Fruit fly (Drosophila melanogaster) whole organism, embryonic: ENCODE data around the gene Ugt49B2.
A peak's percentile ranks its signal among the peaks of the same experiment; 100 is the strongest.

Experiments
- Abd-B ChIP-seq: fragments of 200-800 bp; sonication (Bioruptor generic); optimal IDR thresholded peaks from 2 replicates; lab custom pipeline; 2018; ENCODE audit warnings: missing biosample characterization, mild to moderate bottlenecking, missing genetic modification characterization, moderate library complexity
- Adf1 ChIP-seq: fragments of 200-800 bp; sonication (Bioruptor generic); IDR thresholded peaks from 2 replicates; pipeline ENCODE4 v1.3.6; 2022; ENCODE audit warnings: missing biosample characterization, missing genetic modification characterization
- Atf6 ChIP-seq: fragments of 200-800 bp; sonication (Bioruptor generic); IDR thresholded peaks from 2 replicates; pipeline ENCODE4 v1.3.6; 2022; ENCODE audit warnings: missing biosample characterization, missing genetic modification characterization
- BtbVII ChIP-seq: fragments of 200-800 bp; sonication (Bioruptor generic); optimal IDR thresholded peaks from 3 replicates; lab custom pipeline; 2017; ENCODE audit warnings: missing biosample characterization, mild to moderate bottlenecking, missing genetic modification characterization
- CG12744 ChIP-seq: fragments of 200-800 bp; sonication (Bioruptor generic); optimal IDR thresholded peaks from 2 replicates; lab custom pipeline; 2016; ENCODE audit warnings: missing biosample characterization, missing genetic modification characterization
- CG13296 ChIP-seq: fragments of 200-800 bp; sonication (Bioruptor generic); optimal IDR thresholded peaks from 3 replicates; lab custom pipeline; 2018; ENCODE audit warnings: missing biosample characterization, mild to moderate bottlenecking, missing genetic modification characterization
- CG17359 ChIP-seq: fragments of 200-800 bp; sonication (Bioruptor generic); optimal IDR thresholded peaks from 3 replicates; lab custom pipeline; 2018; ENCODE audit warnings: missing biosample characterization, mild to moderate bottlenecking, missing genetic modification characterization, moderate library complexity
- CG17829 ChIP-seq: fragments of 200-800 bp; optimal IDR thresholded peaks from 2 replicates; lab custom pipeline; 2019; ENCODE audit warnings: missing biosample characterization, mild to moderate bottlenecking, missing genetic modification characterization, moderate library complexity
- CG17912 ChIP-seq: fragments of 200-800 bp; sonication (Bioruptor generic); optimal IDR thresholded peaks from 2 replicates; lab custom pipeline; 2018; ENCODE audit warnings: missing biosample characterization, mild to moderate bottlenecking, missing genetic modification characterization
- CG2678 ChIP-seq: fragments of 200-800 bp; sonication (Bioruptor generic); optimal IDR thresholded peaks from 3 replicates; lab custom pipeline; 2019; ENCODE audit warnings: missing biosample characterization, mild to moderate bottlenecking, missing genetic modification characterization, moderate library complexity
- CG4617 ChIP-seq: fragments of 200-800 bp; sonication (Bioruptor generic); optimal IDR thresholded peaks from 3 replicates; lab custom pipeline; 2016; ENCODE audit warnings: missing biosample characterization, missing genetic modification characterization, borderline replicate concordance
- CG5245 ChIP-seq: fragments of 200-800 bp; sonication (Bioruptor generic); optimal IDR thresholded peaks from 3 replicates; lab custom pipeline; 2016; ENCODE audit warnings: missing biosample characterization, missing genetic modification characterization
- CG7271 ChIP-seq: fragments of 200-800 bp; sonication (Bioruptor generic); optimal IDR thresholded peaks from 2 replicates; lab custom pipeline; 2018; ENCODE audit warnings: missing biosample characterization, mild to moderate bottlenecking, missing genetic modification characterization, moderate library complexity
- CG7556 ChIP-seq: fragments of 200-800 bp; sonication (Bioruptor generic); optimal IDR thresholded peaks from 2 replicates; lab custom pipeline; 2017; ENCODE audit warnings: missing biosample characterization, mild to moderate bottlenecking, missing genetic modification characterization
- Camta ChIP-seq: fragments of 200-800 bp; sonication (Bioruptor generic); optimal IDR thresholded peaks from 2 replicates; lab custom pipeline; 2016; ENCODE audit warnings: missing biosample characterization, missing genetic modification characterization
- D19A ChIP-seq: fragments of 200-800 bp; optimal IDR thresholded peaks from 3 replicates; lab custom pipeline; 2019; ENCODE audit warnings: missing biosample characterization, mild to moderate bottlenecking, missing genetic modification characterization, moderate library complexity
- Drgx ChIP-seq: fragments of 200-800 bp; sonication (Bioruptor generic); IDR thresholded peaks from 2 replicates; pipeline ENCODE4 v1.3.6; 2022; ENCODE audit warnings: missing biosample characterization, missing genetic modification characterization
- Hsf ChIP-seq: fragments of 200-800 bp; sonication (Bioruptor generic); optimal IDR thresholded peaks from 3 replicates; lab custom pipeline; 2016; ENCODE audit warnings: missing biosample characterization, missing genetic modification characterization
- MESR4 ChIP-seq: fragments of 200-800 bp; sonication (Bioruptor generic); optimal IDR thresholded peaks from 2 replicates; lab custom pipeline; 2018; ENCODE audit warnings: missing biosample characterization, mild to moderate bottlenecking, missing genetic modification characterization, moderate library complexity
- Oli ChIP-seq: fragments of 200-800 bp; sonication (Bioruptor generic); optimal IDR thresholded peaks from 2 replicates; lab custom pipeline; 2018; ENCODE audit warnings: missing biosample characterization, mild to moderate bottlenecking, missing genetic modification characterization, moderate library complexity
- Optix ChIP-seq: fragments of 200-800 bp; sonication (Bioruptor generic); IDR thresholded peaks from 3 replicates; pipeline ENCODE4 v1.3.6; 2022; ENCODE audit warnings: missing biosample characterization, missing genetic modification characterization
- Scr ChIP-seq: fragments of 200-800 bp; sonication (Bioruptor generic); IDR thresholded peaks from 2 replicates; pipeline ENCODE4 v1.3.6; 2022; ENCODE audit warnings: missing biosample characterization, missing genetic modification characterization; ENCODE audit not compliant: partially characterized antibody
- YL-1 ChIP-seq: fragments of 200-800 bp; sonication (Bioruptor generic); optimal IDR thresholded peaks from 3 replicates; lab custom pipeline; 2017; ENCODE audit warnings: missing biosample characterization, mild to moderate bottlenecking, missing genetic modification characterization
- ap ChIP-seq: fragments of 200-800 bp; sonication (Bioruptor generic); IDR thresholded peaks from 2 replicates; pipeline ENCODE4 v1.3.6; 2022; ENCODE audit warnings: missing biosample characterization, missing genetic modification characterization
- bsh ChIP-seq, 2 experiments: fragments of 200-800 bp; sonication (Bioruptor generic); optimal IDR thresholded peaks; 2 replicates each; lab custom pipeline; 2017 to 2018; ENCODE audit warnings: mild to moderate bottlenecking in 2 of 2, missing biosample characterization in 2 of 2, missing genetic modification characterization in 2 of 2, moderate library complexity in 1 of 2
- caup ChIP-seq: fragments of 200-800 bp; sonication (Bioruptor generic); optimal IDR thresholded peaks from 3 replicates; lab custom pipeline; 2017; ENCODE audit warnings: missing biosample characterization, mild to moderate bottlenecking, missing genetic modification characterization, moderate library complexity; ENCODE audit not compliant: severe bottlenecking
- crc ChIP-seq: fragments of 200-800 bp; sonication (Bioruptor generic); optimal IDR thresholded peaks from 2 replicates; lab custom pipeline; 2016; ENCODE audit warnings: missing biosample characterization, missing genetic modification characterization
- crp ChIP-seq, 2 experiments: fragments of 200-800 bp; sonication (Bioruptor generic); optimal IDR thresholded peaks; 2 replicates in 1 of 2; 3 replicates in 1 of 2; lab custom pipeline; 2017; ENCODE audit warnings: missing biosample characterization in 2 of 2, missing genetic modification characterization in 2 of 2, mild to moderate bottlenecking in 1 of 2, moderate library complexity in 1 of 2
- dmrt11E ChIP-seq: fragments of 200-800 bp; sonication (Bioruptor generic); optimal IDR thresholded peaks from 3 replicates; lab custom pipeline; 2018; ENCODE audit warnings: missing biosample characterization, mild to moderate bottlenecking, missing genetic modification characterization, moderate library complexity
- fd64A ChIP-seq: fragments of 200-800 bp; sonication (Bioruptor generic); optimal IDR thresholded peaks from 3 replicates; lab custom pipeline; 2018; ENCODE audit warnings: missing biosample characterization, mild to moderate bottlenecking, missing genetic modification characterization
- gt ChIP-seq: fragments of 200-800 bp; sonication (Bioruptor generic); IDR thresholded peaks from 2 replicates; pipeline ENCODE4 v1.3.6; 2022; ENCODE audit warnings: missing biosample characterization, missing genetic modification characterization
- her ChIP-seq: fragments of 200-800 bp; sonication (Bioruptor generic); optimal IDR thresholded peaks from 2 replicates; lab custom pipeline; 2016; ENCODE audit warnings: missing biosample characterization, missing genetic modification characterization
- hkb ChIP-seq, 2 experiments: fragments of 200-800 bp in 1 of 2; fragments of >200 bp in 1 of 2; sonication (Bioruptor generic) in 1 of 2; IDR thresholded peaks in 1 of 2; optimal IDR thresholded peaks in 1 of 2; 2 replicates each; pipeline versions ENCODE4 v1.3.6 to Lab custom; 2017 to 2022; ENCODE audit warnings: missing biosample characterization in 1 of 2, missing genetic modification characterization in 1 of 2
- ind ChIP-seq: fragments of 200-800 bp; sonication (Bioruptor generic); optimal IDR thresholded peaks from 3 replicates; lab custom pipeline; 2016; ENCODE audit warnings: missing biosample characterization, missing genetic modification characterization
- ken ChIP-seq: fragments of 200-800 bp; sonication (Bioruptor generic); IDR thresholded peaks from 3 replicates; pipeline ENCODE4 v1.3.6; 2022; ENCODE audit warnings: missing biosample characterization, missing genetic modification characterization
- knrl ChIP-seq: fragments of 200-800 bp; sonication (Bioruptor generic); IDR thresholded peaks from 3 replicates; pipeline ENCODE4 v1.3.6; 2022; ENCODE audit warnings: missing biosample characterization, missing genetic modification characterization; ENCODE audit not compliant: partially characterized antibody
- lmd ChIP-seq: fragments of 200-800 bp; sonication (Bioruptor generic); IDR thresholded peaks from 2 replicates; pipeline ENCODE4 v1.3.6; 2022; ENCODE audit warnings: missing biosample characterization, missing genetic modification characterization
- nau ChIP-seq: fragments of 200-800 bp; sonication (Bioruptor generic); optimal IDR thresholded peaks from 3 replicates; lab custom pipeline; 2017; ENCODE audit warnings: missing biosample characterization, mild to moderate bottlenecking, missing genetic modification characterization, missing genetic modification reagents
- otp ChIP-seq: fragments of 200-800 bp; sonication (Bioruptor generic); IDR thresholded peaks from 3 replicates; pipeline ENCODE4, ENCODE4 v1.3.6; 2022; ENCODE audit warnings: missing biosample characterization, missing genetic modification characterization
- pita ChIP-seq: fragments of 200-800 bp; sonication (Bioruptor generic); optimal IDR thresholded peaks from 2 replicates; lab custom pipeline; 2017; ENCODE audit warnings: missing biosample characterization, mild to moderate bottlenecking, missing genetic modification characterization
- pnt ChIP-seq: fragments of 200-800 bp; sonication (Bioruptor generic); optimal IDR thresholded peaks from 3 replicates; lab custom pipeline; 2016; ENCODE audit warnings: missing biosample characterization, missing genetic modification characterization
- salm ChIP-seq: fragments of 200-800 bp; sonication (Bioruptor generic); optimal IDR thresholded peaks from 2 replicates; lab custom pipeline; 2018; ENCODE audit warnings: missing biosample characterization, mild to moderate bottlenecking, missing genetic modification characterization
- slp2 ChIP-seq: fragments of 200-800 bp; sonication (Bioruptor generic); optimal IDR thresholded peaks from 2 replicates; lab custom pipeline; 2016; ENCODE audit warnings: missing biosample characterization, missing genetic modification characterization
- ssp ChIP-seq: fragments of 200-800 bp; sonication (Bioruptor generic); IDR thresholded peaks from 2 replicates; pipeline ENCODE4 v1.3.6; 2022; ENCODE audit warnings: missing biosample characterization, missing genetic modification characterization
- twi ChIP-seq: fragments of 200-800 bp; optimal IDR thresholded peaks from 2 replicates; lab custom pipeline; 2019; ENCODE audit warnings: missing biosample characterization, mild to moderate bottlenecking, missing genetic modification characterization, moderate library complexity
- vvl ChIP-seq: fragments of 200-800 bp; sonication (Bioruptor generic); IDR thresholded peaks from 2 replicates; pipeline ENCODE4 v1.3.6; 2022; ENCODE audit warnings: missing biosample characterization, missing genetic modification characterization
- zfh2 ChIP-seq: fragments of 200-800 bp; sonication (Bioruptor generic); optimal IDR thresholded peaks from 2 replicates; lab custom pipeline; 2016; ENCODE audit warnings: missing biosample characterization, missing genetic modification characterization

Gene Ugt49B2

dm6 chr3R:21406708-21407107 lies 7.2 kb upstream of the Ugt49B2 start (continued):
- TF ChIP-seq crp (GFP tag; optimal IDR thresholded peaks at IDR 0.05; lab: Kevin White, UChicago), result no peak
- no peak for TF ChIP-seq hkb (optimal IDR thresholded peaks at IDR 0.05; lab: Kevin White, UChicago)
- no peak for TF ChIP-seq hkb (GFP tag; IDR thresholded peaks at IDR 0.05; lab: Robert Waterston, UW)
- no peak for TF ChIP-seq Oli (tag; lab: Kevin White, UChicago)
- no peak for TF ChIP-seq slp2 (GFP tag; lab: Kevin White, UChicago)
- no peak for TF ChIP-seq ken (GFP tag; lab: Robert Waterston, UW)
- TF ChIP-seq ssp (GFP tag; lab: Robert Waterston, UW), result no peak
- TF ChIP-seq CG17829 (tag; lab: Kevin White, UChicago), result peak; percentile 31
- no peak for TF ChIP-seq gt (GFP tag; lab: Robert Waterston, UW)
- TF ChIP-seq otp, result no peak
- TF ChIP-seq CG7271, result no peak

dm6 chr3R:21403435-21403834 lies 3.9 kb upstream of the Ugt49B2 start, which contains the start of gene CG7907:
Gene CG7907 (plus strand): TSS chr3R:21403735.
- TF ChIP-seq Scr (GFP tag; lab: Robert Waterston, UW) (no peak), ssp (GFP tag; lab: Robert Waterston, UW) (no peak), knrl (GFP tag; lab: Robert Waterston, UW) (no peak), lmd (GFP tag; lab: Robert Waterston, UW) (no peak), CG5245 (no peak), CG13296 (no peak)

- TF ChIP-seq Hsf (GFP tag; lab: Kevin White, UChicago) (no peak), nau (GFP tag; lab: Kevin White, UChicago) (no peak), Optix (GFP tag; lab: Robert Waterston, UW) (no peak), BtbVII (GFP tag; lab: Kevin White, UChicago) (no peak), CG17359 (tag; lab: Kevin White, UChicago) (no peak), Abd-B (GFP tag; lab: Kevin White, UChicago) (no peak), ap (GFP tag; lab: Robert Waterston, UW) (no peak), CG17912 (no peak), bsh (GFP tag; optimal IDR thresholded peaks at IDR 0.05; lab: Kevin White, UChicago) (peak in 1 of 2 experiments; percentile 8), zfh2 (GFP tag; lab: Kevin White, UChicago) (no peak), CG2678 (tag; lab: Kevin White, UChicago) (no peak), D19A (tag; lab: Kevin White, UChicago) (peak; percentile 98), CG7556 (no peak), Atf6 (no peak), Drgx (GFP tag; lab: Robert Waterston, UW) (no peak), caup (no peak), vvl (GFP tag; lab: Robert Waterston, UW) (no peak), her (GFP tag; lab: Kevin White, UChicago) (no peak), MESR4 (GFP tag; lab: Kevin White, UChicago) (no peak), Camta (no peak), pita (no peak), pnt (no peak), crc (GFP tag; lab: Kevin White, UChicago) (no peak), salm (tag; lab: Kevin White, UChicago) (no peak), ind (GFP tag; lab: Kevin White, UChicago) (no peak), CG12744 (GFP tag; lab: Kevin White, UChicago) (no peak), Adf1 (GFP tag; lab: Robert Waterston, UW) (no peak), twi (tag; lab: Kevin White, UChicago) (peak; percentile 99), dmrt11E (peak; percentile 34), CG4617 (GFP tag; lab: Kevin White, UChicago) (no peak), fd64A (GFP tag; lab: Kevin White, UChicago) (no peak), YL-1 (no peak)
These were observed 6.4 kb downstream of the Ugt49B2 start for dm6 chr3R:21393005-21393729.
